Worm (Caenorhabditis elegans): ENCODE data around the gene affl-1.

affl-1 gene

DNA sequence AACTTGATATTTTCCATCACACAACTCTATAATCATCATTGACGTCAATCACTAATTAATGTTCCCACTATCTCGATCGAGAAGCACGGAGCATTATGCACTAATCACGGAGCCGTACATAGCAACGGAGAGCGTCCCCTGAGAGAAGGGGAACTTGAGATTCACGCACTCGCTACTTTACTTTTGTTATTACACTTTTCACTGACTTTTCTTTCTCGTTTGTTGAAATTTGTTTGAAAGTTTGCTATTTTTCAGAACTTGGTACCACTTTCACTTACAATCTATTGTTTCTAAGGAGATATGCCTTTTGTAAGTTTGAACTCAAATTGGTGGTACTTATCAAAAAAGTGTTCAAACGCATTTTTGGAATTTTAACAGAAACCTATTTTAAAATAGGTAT, 4.1 kb downstream of the affl-1 start, which contains the start of gene Y55B1BR.8:
Y55B1BR.8 (plus strand) TSS at position 301 of the 400 bp plus-strand sequence.
- TF ChIP-seq vab-15 (tag; optimal IDR thresholded peaks at IDR 0.05), result no peak
- TF ChIP-seq ceh-8 (GFP tag; optimal IDR thresholded peaks at IDR 0.05), result peak; percentile 52
- peak; percentile 25 for TF ChIP-seq fkh-8 (tag; optimal IDR thresholded peaks at IDR 0.05)

DNA sequence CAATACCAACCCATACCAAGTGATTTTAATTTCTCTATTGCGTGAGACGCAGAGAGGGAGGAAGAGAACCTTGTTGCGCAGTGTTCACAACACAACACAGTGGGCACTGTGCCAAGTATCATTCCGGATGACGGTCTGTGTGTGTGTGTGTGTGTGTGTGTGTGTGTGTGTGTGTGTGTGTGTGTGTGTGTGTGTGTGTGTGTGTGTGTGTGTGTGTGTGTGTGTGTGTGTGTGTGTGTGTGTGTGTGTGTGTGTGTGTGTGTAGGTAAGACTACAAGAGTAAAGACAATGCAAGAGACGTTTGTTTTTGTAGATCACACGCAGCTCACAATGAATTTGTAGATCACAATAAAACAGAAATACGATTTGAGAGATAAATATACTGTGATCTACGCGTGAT, 5.5 kb downstream of the affl-1 start:
- peak; percentile 83 for TF ChIP-seq alr-1 (tag; optimal IDR thresholded peaks at IDR 0.05; ENCODE audit: borderline replicate concordance)

ce11 chrIII:446860-447259, 6.8 kb downstream of the affl-1 start:
- TF ChIP-seq ceh-8 (GFP tag; optimal IDR thresholded peaks at IDR 0.05) (peak; percentile 91), efl-1 (optimal IDR thresholded peaks at IDR 0.05) (no peak), efl-1 (GFP tag; optimal IDR thresholded peaks at IDR 0.05 in 1 of 2) (no peak)

ce11 chrIII:455793-456192, 15.8 kb downstream of the affl-1 start:
- TF ChIP-seq lin-14 (GFP tag; optimal IDR thresholded peaks at IDR 0.05), result peak; percentile 56
- TF ChIP-seq sup-37 (GFP tag; optimal IDR thresholded peaks at IDR 0.05), result no peak
- peak; percentile 82 for TF ChIP-seq fkh-10 (GFP tag; optimal IDR thresholded peaks at IDR 0.05)

DNA sequence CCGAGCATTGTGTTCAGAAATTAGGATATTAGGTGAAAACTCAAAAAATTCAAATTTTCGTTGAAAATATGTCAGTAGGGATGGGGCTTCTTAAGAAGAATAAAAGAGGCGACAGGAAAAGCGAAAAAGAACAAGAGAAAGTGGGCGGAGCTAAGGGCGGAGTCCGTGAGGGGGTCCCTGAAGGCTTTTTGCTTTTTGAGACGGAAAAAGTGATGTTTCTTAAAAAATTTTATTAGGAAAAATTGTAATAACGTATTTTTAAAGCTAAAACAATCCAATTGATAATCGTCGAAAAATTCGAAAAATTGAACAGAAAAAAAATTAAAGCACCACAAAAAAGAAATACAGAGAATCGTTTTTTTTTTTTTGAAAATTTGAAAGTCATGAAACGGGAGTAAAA, 23.7 kb downstream of the affl-1 start, which contains the start of gene Y55B1BR.6:
Y55B1BR.6 (minus strand) TSS at position 101 of the 400 bp plus-strand sequence.
- TF ChIP-seq snu-23 (GFP tag; optimal IDR thresholded peaks at IDR 0.05) (no peak), hlh-4 (tag; optimal IDR thresholded peaks at IDR 0.05) (no peak), unc-98 (GFP tag; IDR thresholded peaks at IDR 0.05) (no peak), hlh-17 (GFP tag; optimal IDR thresholded peaks at IDR 0.05; ENCODE audit: borderline replicate concordance) (no peak), ceh-63 (GFP tag; optimal IDR thresholded peaks at IDR 0.05) (no peak)

DNA sequence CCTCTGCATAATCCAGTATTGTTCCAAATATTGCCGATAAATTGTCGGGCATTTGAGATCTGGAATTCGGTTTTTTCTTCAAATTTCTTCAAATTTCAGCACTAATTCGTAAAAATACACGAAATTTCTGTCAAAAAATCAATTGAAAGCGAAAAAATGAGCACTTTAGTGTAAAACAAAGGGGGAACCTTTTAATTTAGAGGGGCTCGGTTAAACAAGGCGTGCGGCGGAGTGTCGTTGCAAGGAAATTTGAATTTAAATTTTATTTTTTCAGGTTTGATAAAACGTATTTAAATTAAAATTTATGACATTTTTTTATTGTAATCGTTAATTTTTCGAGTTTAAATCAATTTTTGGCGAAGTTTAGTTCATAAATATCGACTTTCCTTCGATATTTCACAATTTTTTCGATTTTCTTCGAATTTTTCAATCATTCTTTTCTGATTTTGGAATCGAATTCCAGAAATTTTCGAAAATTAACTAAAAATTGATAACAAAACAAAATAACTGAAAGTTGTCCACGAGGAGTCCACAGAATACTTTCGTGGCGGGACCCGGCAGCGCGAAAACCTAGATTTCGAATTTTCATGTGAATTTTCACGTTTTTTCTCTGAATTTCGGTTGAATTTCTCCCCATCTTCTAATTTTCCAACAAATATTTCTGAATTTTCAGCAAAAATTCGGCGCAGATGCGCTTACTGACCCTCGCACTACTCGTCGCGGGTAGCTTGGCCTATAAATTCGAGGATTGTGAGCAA, 31.8 kb downstream of the affl-1 start, which contains the start of the genes magu-1 and nemp-1:
magu-1 (minus strand) TSS at position 59 of the 758 bp plus-strand sequence.
nemp-1 (plus strand) TSS at position 674 of the 758 bp plus-strand sequence.
- peak in 1 of 2 experiments; percentile 30 for TF ChIP-seq lsy-2 (tag; optimal IDR thresholded peaks at IDR 0.05)
- TF ChIP-seq xbp-1 (tag; optimal IDR thresholded peaks at IDR 0.05), result no peak
- peak in 1 of 2 experiments; percentile 53 for TF ChIP-seq lin-35 (GFP tag; optimal IDR thresholded peaks at IDR 0.05)
- no peak for TF ChIP-seq egl-27 (tag; optimal IDR thresholded peaks at IDR 0.05)
- peak; percentile 64 to 70 for TF ChIP-seq efl-1 (optimal IDR thresholded peaks at IDR 0.05)
- TF ChIP-seq efl-1 (GFP tag; optimal IDR thresholded peaks at IDR 0.05 in 1 of 2), result peak; percentile 62 to 91
- TF ChIP-seq isw-1 (GFP tag; IDR thresholded peaks at IDR 0.05), result no peak
- peak; percentile 29 to 44 (median 40) for TF ChIP-seq dpl-1 (GFP tag; optimal IDR thresholded peaks at IDR 0.05)

ce11 chrIII:475154-475553, 35.1 kb downstream of the affl-1 start, which contains the start of gene mat-3:
TSS of gene mat-3 (plus strand) at chrIII:475454.
- TF ChIP-seq ceh-8 (GFP tag; optimal IDR thresholded peaks at IDR 0.05), result no peak

- TF ChIP-seq sup-37 (GFP tag; optimal IDR thresholded peaks at IDR 0.05) (no peak), aha-1 (tag; optimal IDR thresholded peaks at IDR 0.05) (no peak), tlp-1 (tag; optimal IDR thresholded peaks at IDR 0.05) (no peak), pax-3 (tag; optimal IDR thresholded peaks at IDR 0.05) (no peak), grh-1 (GFP tag; IDR thresholded peaks at IDR 0.05) (no peak), lir-3 (tag; optimal IDR thresholded peaks at IDR 0.05; ENCODE audit: poor library complexity) (no peak), vab-15 (tag; optimal IDR thresholded peaks at IDR 0.05) (no peak), nhr-76 (tag; optimal IDR thresholded peaks at IDR 0.05) (no peak), mep-1 (tag; optimal IDR thresholded peaks at IDR 0.05) (no peak)
Measured at ce11 chrIII:481259-481658, 41.2 kb downstream of the affl-1 start.

All from whole organism, L1 larva.